Fruit fly (Drosophila melanogaster) whole organism, prepupa: ENCODE data around the gene Es2.

ENCODE experiments used
- CG11294 ChIP-seq: fragments of 200-800 bp; sonication (Bioruptor generic); IDR thresholded peaks from 2 replicates; pipeline ENCODE4 v1.3.6; 2022; ENCODE audit warnings: missing biosample characterization, missing genetic modification characterization
- CG11762 ChIP-seq: fragments of 200-800 bp; sonication (Bioruptor generic); optimal IDR thresholded peaks from 3 replicates; lab custom pipeline; 2016; ENCODE audit warnings: missing biosample characterization, missing genetic modification characterization; ENCODE audit not compliant: insufficient read depth
- CG1621 ChIP-seq: fragments of 200-800 bp; sonication (Bioruptor generic); optimal IDR thresholded peaks from 3 replicates; lab custom pipeline; 2018; ENCODE audit warnings: missing biosample characterization, mild to moderate bottlenecking, missing genetic modification characterization
- CG3032 ChIP-seq: fragments of 200-800 bp; optimal IDR thresholded peaks from 2 replicates; lab custom pipeline; 2019; ENCODE audit warnings: missing biosample characterization, mild to moderate bottlenecking, missing genetic modification characterization, moderate library complexity
- CG31627 ChIP-seq: fragments of 200-800 bp; sonication (Bioruptor generic); optimal IDR thresholded peaks from 3 replicates; lab custom pipeline; 2016; ENCODE audit warnings: missing biosample characterization, missing genetic modification characterization
- CG3919 ChIP-seq: fragments of 200-800 bp; sonication (Bioruptor generic); optimal IDR thresholded peaks from 3 replicates; lab custom pipeline; 2016; ENCODE audit warnings: missing biosample characterization, missing genetic modification characterization
- CG6163 ChIP-seq: fragments of 200-800 bp; sonication (Bioruptor generic); IDR thresholded peaks from 3 replicates; pipeline ENCODE4 v1.3.6; 2022; ENCODE audit warnings: missing biosample characterization, missing genetic modification characterization
- CG6276 ChIP-seq: fragments of 200-800 bp; sonication (Bioruptor generic); optimal IDR thresholded peaks from 2 replicates; lab custom pipeline; 2017; ENCODE audit warnings: missing biosample characterization, mild to moderate bottlenecking, missing genetic modification characterization
- CG6792 ChIP-seq: fragments of 200-800 bp; sonication (Bioruptor generic); optimal IDR thresholded peaks from 3 replicates; lab custom pipeline; 2016; ENCODE audit warnings: missing biosample characterization, missing genetic modification characterization
- CG6808 ChIP-seq: fragments of 200-800 bp; sonication (Bioruptor generic); optimal IDR thresholded peaks from 3 replicates; lab custom pipeline; 2017; ENCODE audit warnings: missing biosample characterization, missing genetic modification characterization, mild to moderate bottlenecking, moderate library complexity, missing genetic modification reagents
- CG6854 ChIP-seq: fragments of 200-800 bp; sonication (Bioruptor generic); optimal IDR thresholded peaks from 2 replicates; lab custom pipeline; 2017; ENCODE audit warnings: missing biosample characterization, mild to moderate bottlenecking, missing genetic modification characterization
- CG8319 ChIP-seq: fragments of 200-800 bp; sonication (Bioruptor generic); optimal IDR thresholded peaks from 3 replicates; lab custom pipeline; 2016; ENCODE audit warnings: missing biosample characterization, missing genetic modification characterization
- CG8632 ChIP-seq: fragments of 200-800 bp; sonication (Bioruptor generic); optimal IDR thresholded peaks from 3 replicates; lab custom pipeline; 2016; ENCODE audit warnings: missing biosample characterization, missing genetic modification characterization
- CG9139 ChIP-seq: fragments of 200-800 bp; sonication (Bioruptor generic); optimal IDR thresholded peaks from 3 replicates; lab custom pipeline; 2017; ENCODE audit warnings: missing biosample characterization, mild to moderate bottlenecking, missing genetic modification characterization
- Eip75B ChIP-seq: fragments of 200-800 bp; sonication (Bioruptor generic); optimal IDR thresholded peaks from 3 replicates; lab custom pipeline; 2016; ENCODE audit warnings: missing biosample characterization, missing genetic modification characterization
- Eip78C ChIP-seq: fragments of 200-800 bp; sonication (Bioruptor generic); peaks from one replicate; lab custom pipeline; 2016; ENCODE audit warnings: missing biosample characterization, missing genetic modification characterization
- Eip93F ChIP-seq: fragments of 200-800 bp; sonication (Bioruptor generic); optimal IDR thresholded peaks from 2 replicates; lab custom pipeline; 2016; ENCODE audit warnings: missing biosample characterization, mild to moderate bottlenecking, missing genetic modification characterization
- Hr38 ChIP-seq: sonication (Bioruptor generic); optimal IDR thresholded peaks from 2 replicates; lab custom pipeline; 2016; ENCODE audit warnings: missing biosample characterization, missing genetic modification characterization
- Hr39 ChIP-seq: fragments of 200-800 bp; sonication (Bioruptor generic); optimal IDR thresholded peaks from 2 replicates; lab custom pipeline; 2016; ENCODE audit warnings: missing biosample characterization, missing genetic modification characterization
- Lpt ChIP-seq: fragments of 200-800 bp; sonication (Bioruptor generic); optimal IDR thresholded peaks from 3 replicates; lab custom pipeline; 2016; ENCODE audit warnings: missing biosample characterization, missing genetic modification characterization
- Met ChIP-seq: fragments of 200-800 bp; sonication (Bioruptor generic); optimal IDR thresholded peaks from 3 replicates; lab custom pipeline; 2016; ENCODE audit warnings: missing biosample characterization, missing genetic modification characterization
- OdsH ChIP-seq: fragments of 200-800 bp; sonication (Bioruptor generic); optimal IDR thresholded peaks from 3 replicates; lab custom pipeline; 2016; ENCODE audit warnings: missing biosample characterization, missing genetic modification characterization
- Smox ChIP-seq: fragments of 200-800 bp; sonication (Bioruptor generic); optimal IDR thresholded peaks from 3 replicates; lab custom pipeline; 2016; ENCODE audit warnings: missing biosample characterization, missing genetic modification characterization
- Sox102F ChIP-seq: fragments of 200-800 bp; sonication (Bioruptor generic); optimal IDR thresholded peaks from 2 replicates; lab custom pipeline; 2016; ENCODE audit warnings: missing biosample characterization, mild to moderate bottlenecking, missing genetic modification characterization
- Sox15 ChIP-seq: fragments of 200-800 bp; sonication (Bioruptor generic); optimal IDR thresholded peaks from 3 replicates; lab custom pipeline; 2016; ENCODE audit warnings: missing biosample characterization, missing genetic modification characterization
- achi ChIP-seq: fragments of 200-800 bp; sonication (Bioruptor generic); optimal IDR thresholded peaks from 3 replicates; lab custom pipeline; 2016; ENCODE audit warnings: missing biosample characterization, missing genetic modification characterization
- acj6 ChIP-seq: fragments of 200-800 bp; sonication (Bioruptor generic); optimal IDR thresholded peaks from 3 replicates; lab custom pipeline; 2016; ENCODE audit warnings: missing biosample characterization, missing genetic modification characterization
- cyc ChIP-seq: fragments of 200-800 bp; sonication (Bioruptor generic); optimal IDR thresholded peaks from 3 replicates; lab custom pipeline; 2016; ENCODE audit warnings: missing biosample characterization, missing genetic modification characterization
- dac ChIP-seq: fragments of 200-800 bp; sonication (Bioruptor generic); optimal IDR thresholded peaks from 2 replicates; lab custom pipeline; 2017; ENCODE audit warnings: missing biosample characterization, mild to moderate bottlenecking, missing genetic modification characterization
- eg ChIP-seq: fragments of 200-800 bp; sonication (Bioruptor generic); IDR thresholded peaks from 3 replicates; pipeline ENCODE4 v1.3.6; 2022; ENCODE audit warnings: missing biosample characterization, missing genetic modification characterization
- esn ChIP-seq: fragments of 200-800 bp; sonication (Bioruptor generic); optimal IDR thresholded peaks from 2 replicates; lab custom pipeline; 2016; ENCODE audit warnings: missing biosample characterization, mild to moderate bottlenecking, missing genetic modification characterization, moderate library complexity
- fd85E ChIP-seq: fragments of 200-800 bp; sonication (Bioruptor generic); optimal IDR thresholded peaks from 3 replicates; lab custom pipeline; 2016; ENCODE audit warnings: missing biosample characterization, missing genetic modification characterization
- fkh ChIP-seq: fragments of 200-800 bp; sonication (Bioruptor generic); optimal IDR thresholded peaks from 3 replicates; lab custom pipeline; 2017; ENCODE audit warnings: missing biosample characterization, mild to moderate bottlenecking, missing genetic modification characterization, moderate library complexity
- salr ChIP-seq, 2 experiments: fragments of 200-800 bp; sonication (Bioruptor generic); optimal IDR thresholded peaks; 3 replicates each; lab custom pipeline; 2016 to 2018; ENCODE audit warnings: missing biosample characterization in 2 of 2, missing genetic modification characterization in 2 of 2, mild to moderate bottlenecking in 1 of 2
- spab ChIP-seq: fragments of 200-800 bp; sonication (Bioruptor generic); optimal IDR thresholded peaks from 2 replicates; lab custom pipeline; 2017; ENCODE audit warnings: missing biosample characterization, mild to moderate bottlenecking, missing genetic modification characterization, missing genetic modification reagents
- ss ChIP-seq, 2 experiments: fragments of 200-800 bp; sonication (Bioruptor generic); optimal IDR thresholded peaks; 2 replicates in 1 of 2; 3 replicates in 1 of 2; lab custom pipeline; 2017 to 2018; ENCODE audit warnings: mild to moderate bottlenecking in 2 of 2, missing biosample characterization in 2 of 2, missing genetic modification characterization in 2 of 2, moderate library complexity in 1 of 2
- svp ChIP-seq: fragments of 200-800 bp; sonication (Bioruptor generic); peaks from one replicate; lab custom pipeline; 2016; ENCODE audit warnings: missing biosample characterization, missing genetic modification characterization
- topi ChIP-seq: fragments of 200-800 bp; sonication (Bioruptor generic); optimal IDR thresholded peaks from 3 replicates; lab custom pipeline; 2016; ENCODE audit warnings: missing biosample characterization, missing genetic modification characterization
- vri ChIP-seq: fragments of 200-800 bp; sonication (Bioruptor generic); optimal IDR thresholded peaks from 3 replicates; lab custom pipeline; 2016; ENCODE audit warnings: missing biosample characterization, mild to moderate bottlenecking, missing genetic modification characterization

The Es2 gene

DNA sequence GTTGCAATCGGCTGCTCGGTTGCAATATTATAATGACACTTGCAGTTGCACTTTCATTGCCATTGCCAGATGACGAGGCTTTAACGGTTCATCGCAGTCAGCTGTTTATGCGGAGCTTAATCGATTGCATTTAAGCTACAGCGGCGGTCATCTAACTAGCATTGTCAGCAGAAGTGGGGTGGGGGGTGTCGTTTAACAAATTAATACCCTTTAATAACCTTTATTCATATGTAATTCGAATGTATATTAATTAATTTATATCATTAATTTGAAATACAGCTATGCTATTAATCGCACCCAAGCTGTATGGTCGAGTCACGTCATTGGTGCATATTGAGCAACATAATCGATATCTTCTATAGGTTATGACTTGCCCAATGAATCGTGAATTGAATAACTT lies 31.6 kb downstream of the Es2 start (continued):
- TF ChIP-seq dac (GFP tag; lab: Kevin White, UChicago) (peak; percentile 68), topi (GFP tag; lab: Kevin White, UChicago) (peak; percentile 70), Eip78C (GFP tag; lab: Kevin White, UChicago) (peak; percentile 86), spab (GFP tag; lab: Kevin White, UChicago) (peak; percentile 66), achi (GFP tag; lab: Kevin White, UChicago) (peak; percentile 75), CG3919 (GFP tag; lab: Kevin White, UChicago) (peak; percentile 84), CG6276 (GFP tag; lab: Kevin White, UChicago) (peak; percentile 73), Sox102F (GFP tag; lab: Kevin White, UChicago) (peak; percentile 65), Hr38 (GFP tag; lab: Kevin White, UChicago) (no peak), Hr39 (GFP tag; lab: Kevin White, UChicago) (peak; percentile 55), Eip93F (peak; percentile 15), CG11762 (GFP tag; lab: Kevin White, UChicago) (peak; percentile 66), cyc (GFP tag; lab: Kevin White, UChicago) (peak; percentile 74), Eip75B (GFP tag; lab: Kevin White, UChicago) (peak; percentile 54), Met (peak; percentile 77), fkh (GFP tag; lab: Kevin White, UChicago) (no peak), ss (GFP tag; optimal IDR thresholded peaks at IDR 0.05; lab: Kevin White, UChicago) (peak; percentile 52 to 71), acj6 (GFP tag; lab: Kevin White, UChicago) (peak; percentile 85), CG6163 (GFP tag; lab: Robert Waterston, UW) (peak; percentile 93), fd85E (GFP tag; lab: Kevin White, UChicago) (peak; percentile 57), CG6792 (GFP tag; lab: Kevin White, UChicago) (peak; percentile 73), svp (GFP tag; lab: Kevin White, UChicago) (peak; percentile 73), esn (GFP tag; lab: Kevin White, UChicago) (peak; percentile 72), CG8632 (peak; percentile 78), CG31627 (GFP tag; lab: Kevin White, UChicago) (peak; percentile 67), CG8319 (peak; percentile 74), vri (peak; percentile 21), salr (GFP tag; optimal IDR thresholded peaks at IDR 0.05; lab: Kevin White, UChicago) (peak; percentile 24 to 54), CG9139 (GFP tag; lab: Kevin White, UChicago) (peak; percentile 57), CG3032 (tag; lab: Kevin White, UChicago) (peak; percentile 71), Sox15 (GFP tag; lab: Kevin White, UChicago) (peak; percentile 72), Lpt (GFP tag; lab: Kevin White, UChicago) (peak; percentile 53), CG1621 (tag; lab: Kevin White, UChicago) (peak; percentile 68), Smox (GFP tag; lab: Kevin White, UChicago) (peak; percentile 64), CG6854 (GFP tag; lab: Kevin White, UChicago) (peak; percentile 47)

DNA sequence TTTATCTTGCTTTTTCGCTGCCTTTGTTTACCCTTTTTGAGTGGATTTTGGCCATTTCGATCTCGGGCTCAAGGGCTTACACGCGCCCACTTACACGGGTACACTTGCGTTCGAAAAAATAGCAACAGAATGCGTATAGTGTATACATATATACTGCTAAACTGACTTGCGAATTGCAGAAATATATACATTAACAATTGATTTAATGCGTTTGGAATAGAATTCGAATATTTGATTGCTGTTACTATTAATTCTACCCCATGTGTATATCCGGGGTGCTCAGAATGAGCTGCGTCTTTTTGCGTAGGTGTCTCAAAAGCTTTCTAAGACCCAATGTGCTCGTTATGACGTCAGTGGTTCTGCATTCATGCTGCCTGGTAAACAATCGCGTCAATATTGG lies 32.2 kb downstream of the Es2 start:
- TF ChIP-seq esn (GFP tag; lab: Kevin White, UChicago) (peak; percentile 1), Hr38 (GFP tag; lab: Kevin White, UChicago) (no peak), CG11294 (GFP tag; lab: Robert Waterston, UW) (no peak), CG6808 (GFP tag; lab: Kevin White, UChicago) (no peak), CG8319 (no peak), dac (GFP tag; lab: Kevin White, UChicago) (no peak), CG3032 (tag; lab: Kevin White, UChicago) (no peak), svp (GFP tag; lab: Kevin White, UChicago) (peak; percentile 65), OdsH (GFP tag; lab: Kevin White, UChicago) (no peak), eg (GFP tag; lab: Robert Waterston, UW) (0 out of 3 replicates have a peak, but pooled peaks have one; percentile 30), Eip78C (GFP tag; lab: Kevin White, UChicago) (peak; percentile 77), CG6163 (GFP tag; lab: Robert Waterston, UW) (0 out of 3 replicates have a peak, but pooled peaks have one; percentile 31), Sox102F (GFP tag; lab: Kevin White, UChicago) (peak; percentile 10)
